Worm (Caenorhabditis elegans) whole organism, L3 larva: Measurements from ENCODE around the gene T01G5.6.
"Not testable (repeated sequence)": the region's sequence is repeated elsewhere in the genome, so short reads cannot be mapped to it uniquely, and the experiment has no call there.

Experiments used
- R02D3.7 ChIP-seq: fragments of 150-350 bp; optimal IDR thresholded peaks from 2 replicates; lab custom pipeline; 2014; ENCODE audit warnings: missing biosample characterization, missing genetic modification characterization
- aly-2 ChIP-seq: fragments of 150-350 bp; optimal IDR thresholded peaks from 2 replicates; lab custom pipeline; 2014; ENCODE audit warnings: missing biosample characterization, missing genetic modification characterization
- ceh-28 ChIP-seq: fragments of 150-350 bp; optimal IDR thresholded peaks from 2 replicates; lab custom pipeline; 2014; ENCODE audit warnings: missing biosample characterization, missing genetic modification reagents, missing genetic modification characterization
- ceh-9 ChIP-seq: sonication (generic microtip); optimal IDR thresholded peaks from 2 replicates; lab custom pipeline; 2018; ENCODE audit warnings: missing biosample characterization, missing genetic modification characterization
- daf-12 ChIP-seq: fragments of 150-350 bp; optimal IDR thresholded peaks from 2 replicates; lab custom pipeline; 2014; ENCODE audit warnings: missing biosample characterization, missing genetic modification reagents, missing genetic modification characterization
- egl-27 ChIP-seq: sonication (generic microtip); optimal IDR thresholded peaks from 4 replicates; lab custom pipeline; 2017; ENCODE audit warnings: missing biosample characterization, missing genetic modification reagents, missing genetic modification characterization
- egl-5 ChIP-seq: fragments of 150-350 bp; optimal IDR thresholded peaks from 2 replicates; lab custom pipeline; 2017; ENCODE audit warnings: missing biosample characterization, missing genetic modification reagents, missing genetic modification characterization, inconsistent platforms
- elt-1 ChIP-seq: fragments of 150-350 bp; optimal IDR thresholded peaks from 2 replicates; lab custom pipeline; 2014; ENCODE audit warnings: missing biosample characterization, missing genetic modification characterization
- elt-2 ChIP-seq: sonication (generic microtip); optimal IDR thresholded peaks from 2 replicates; lab custom pipeline; 2016; ENCODE audit warnings: missing genetic modification reagents, mild to moderate bottlenecking, missing genetic modification characterization, missing compliant biosample characterization
- elt-3 ChIP-seq, 3 experiments: fragments of 150-350 bp in 1 of 3; sonication (generic microtip) in 2 of 3; optimal IDR thresholded peaks; 2 replicates in 2 of 3; 4 replicates in 1 of 3; lab custom pipeline; 2014 to 2017; ENCODE audit warnings: missing biosample characterization in 3 of 3, missing genetic modification characterization in 3 of 3
- eor-1 ChIP-seq, 2 experiments: fragments of 150-350 bp; optimal IDR thresholded peaks; 2 replicates each; lab custom pipeline; 2014 to 2018; ENCODE audit warnings: missing biosample characterization in 2 of 2, missing genetic modification characterization in 2 of 2
- fkh-10 ChIP-seq: sonication (generic microtip); optimal IDR thresholded peaks from 2 replicates; lab custom pipeline; 2017; ENCODE audit warnings: missing biosample characterization, missing genetic modification reagents, missing genetic modification characterization
- fkh-2 ChIP-seq: fragments of 150-350 bp; optimal IDR thresholded peaks from 2 replicates; lab custom pipeline; 2014; ENCODE audit warnings: missing biosample characterization, missing genetic modification reagents, missing genetic modification characterization
- fos-1 ChIP-seq: fragments of 150-350 bp; optimal IDR thresholded peaks from 2 replicates; lab custom pipeline; 2014; ENCODE audit warnings: missing biosample characterization, missing genetic modification characterization
- hmg-11 ChIP-seq: sonication (generic microtip); optimal IDR thresholded peaks from 2 replicates; lab custom pipeline; 2016; ENCODE audit warnings: missing genetic modification characterization, missing compliant biosample characterization
- lin-15B ChIP-seq: fragments of 150-350 bp; optimal IDR thresholded peaks from 2 replicates; lab custom pipeline; 2014; ENCODE audit warnings: missing biosample characterization, missing genetic modification characterization
- lin-39 ChIP-seq: fragments of 150-350 bp; optimal IDR thresholded peaks from 2 replicates; lab custom pipeline; 2018; ENCODE audit warnings: missing biosample characterization, missing genetic modification reagents, missing genetic modification characterization
- lsy-12 ChIP-seq: sonication (generic microtip); optimal IDR thresholded peaks from 2 replicates; lab custom pipeline; 2016; ENCODE audit warnings: mild to moderate bottlenecking, missing genetic modification characterization, missing compliant biosample characterization
- mml-1 ChIP-seq: fragments of 150-350 bp; sonication (generic microtip); optimal IDR thresholded peaks from 3 replicates; lab custom pipeline; 2014; ENCODE audit warnings: missing biosample characterization, missing genetic modification characterization
- nhr-23 ChIP-seq: fragments of 150-350 bp; optimal IDR thresholded peaks from 2 replicates; lab custom pipeline; 2014; ENCODE audit warnings: missing biosample characterization, missing genetic modification reagents, missing genetic modification characterization
- nhr-237 ChIP-seq: fragments of 150-350 bp; optimal IDR thresholded peaks from 2 replicates; lab custom pipeline; 2014; ENCODE audit warnings: missing biosample characterization, missing genetic modification characterization
- nhr-25 ChIP-seq: sonication (generic microtip); optimal IDR thresholded peaks from 2 replicates; lab custom pipeline; 2017; ENCODE audit warnings: missing biosample characterization, missing genetic modification characterization
- nhr-28 ChIP-seq: fragments of 150-350 bp; optimal IDR thresholded peaks from 2 replicates; lab custom pipeline; 2014; ENCODE audit warnings: missing biosample characterization, missing genetic modification characterization
- nhr-43 ChIP-seq: sonication (generic microtip); optimal IDR thresholded peaks from 2 replicates; lab custom pipeline; 2016; ENCODE audit warnings: mild to moderate bottlenecking, missing genetic modification characterization, missing compliant biosample characterization; ENCODE audit not compliant: poor library complexity, severe bottlenecking
- nhr-76 ChIP-seq: fragments of 150-350 bp; sonication (generic microtip); optimal IDR thresholded peaks from 5 replicates; lab custom pipeline; 2014; ENCODE audit warnings: missing biosample characterization, missing genetic modification characterization
- nhr-77 ChIP-seq: fragments of 150-350 bp; optimal IDR thresholded peaks from 2 replicates; lab custom pipeline; 2014; ENCODE audit warnings: missing biosample characterization, missing genetic modification characterization
- pha-4 ChIP-seq: fragments of 150-350 bp; optimal IDR thresholded peaks from 2 replicates; lab custom pipeline; 2014; ENCODE audit warnings: missing biosample characterization, missing genetic modification reagents, missing genetic modification characterization
- pqm-1 ChIP-seq: fragments of 150-350 bp; optimal IDR thresholded peaks from 2 replicates; lab custom pipeline; 2017; ENCODE audit warnings: missing biosample characterization, missing genetic modification characterization, inconsistent platforms
- sea-2 ChIP-seq: fragments of 150-350 bp; sonication (generic microtip); optimal IDR thresholded peaks from 4 replicates; lab custom pipeline; 2014; ENCODE audit warnings: missing biosample characterization, missing genetic modification reagents, missing genetic modification characterization
- skn-1 ChIP-seq: fragments of 150-350 bp; optimal IDR thresholded peaks from 2 replicates; lab custom pipeline; 2014; ENCODE audit warnings: missing biosample characterization, missing genetic modification characterization
- snpc-4 ChIP-seq: fragments of 150-350 bp; optimal IDR thresholded peaks from 2 replicates; lab custom pipeline; 2014; ENCODE audit warnings: missing biosample characterization, missing genetic modification characterization
- zag-1 ChIP-seq: fragments of 150-350 bp; optimal IDR thresholded peaks from 2 replicates; lab custom pipeline; 2014; ENCODE audit warnings: missing biosample characterization, missing genetic modification characterization
- ztf-11 ChIP-seq: fragments of 150-350 bp; optimal IDR thresholded peaks from 2 replicates; lab custom pipeline; 2014; ENCODE audit warnings: missing biosample characterization, missing genetic modification characterization
- ztf-4 ChIP-seq: fragments of 150-350 bp; optimal IDR thresholded peaks from 2 replicates; lab custom pipeline; 2014; ENCODE audit warnings: missing biosample characterization, missing genetic modification characterization

The T01G5.6 gene

ce11 chrV:15132423-15132822 lies 18.5 kb upstream of the T01G5.6 start, which contains the start of gene str-171:
Gene str-171, minus strand, starts transcription at chrV:15132523.
- TF ChIP-seq eor-1 (tag; optimal IDR thresholded peaks at IDR 0.05; lab: Kevin White, UChicago) (no peak), egl-5 (tag; lab: Kevin White, UChicago) (no peak), hmg-11 (no peak), nhr-237 (no peak), ztf-11 (tag; lab: Kevin White, UChicago) (no peak)

ce11 chrV:15127955-15128354 lies 14.1 kb upstream of the T01G5.6 start, which contains the start of gene srr-7:
Gene srr-7, plus strand, starts transcription at chrV:15128255.
- TF ChIP-seq ceh-28 (tag; lab: Kevin White, UChicago) (no peak), elt-2 (no peak), nhr-43 (tag; lab: Kevin White, UChicago) (no peak), hmg-11 (no peak), snpc-4 (tag; lab: Kevin White, UChicago) (no peak), sea-2 (GFP tag; lab: Kevin White, UChicago) (no peak), fkh-10 (GFP tag; lab: Kevin White, UChicago) (no peak), lin-39 (tag; lab: Kevin White, UChicago) (no peak), aly-2 (tag; lab: Kevin White, UChicago) (no peak), pha-4 (tag; lab: Kevin White, UChicago) (no peak), ceh-9 (tag; lab: Kevin White, UChicago) (no peak), ztf-11 (tag; lab: Kevin White, UChicago) (no peak), daf-12 (tag; lab: Kevin White, UChicago) (no peak), pqm-1 (tag; lab: Kevin White, UChicago) (no peak), mml-1 (tag; lab: Kevin White, UChicago) (no peak), nhr-77 (tag; lab: Kevin White, UChicago) (no peak), nhr-25 (tag; lab: Kevin White, UChicago) (no peak), fkh-2 (tag; lab: Kevin White, UChicago) (no peak)

ce11 chrV:15127413-15127812 lies 13.5 kb upstream of the T01G5.6 start, which contains the start of gene srj-27:
Gene srj-27, minus strand, starts transcription at chrV:15127513.
- no peak for TF ChIP-seq hmg-11
- TF ChIP-seq lsy-12 = no peak
- TF ChIP-seq elt-1 = no peak

ce11 chrV:15125162-15125561 lies 11.3 kb upstream of the T01G5.6 start, which contains the start of gene ugt-30:
Gene ugt-30, minus strand, starts transcription at chrV:15125262.
- TF ChIP-seq nhr-237; mml-1 (tag; lab: Kevin White, UChicago); eor-1 (tag; optimal IDR thresholded peaks at IDR 0.05; lab: Kevin White, UChicago): not testable (repeated sequence)

ce11 chrV:15119517-15119916 lies 5.6 kb upstream of the T01G5.6 start, which contains the start of gene flor-1:
Gene flor-1, minus strand, starts transcription at chrV:15119617.
- TF ChIP-seq nhr-28 (tag; lab: Kevin White, UChicago) (no peak), nhr-237 (no peak), lin-15B (no peak), egl-27 (tag; lab: Kevin White, UChicago) (no peak), elt-3 (tag; optimal IDR thresholded peaks at IDR 0.05; lab: Kevin White, UChicago) (no peak), fkh-2 (tag; lab: Kevin White, UChicago) (no peak), daf-12 (tag; lab: Kevin White, UChicago) (no peak), R02D3.7 (tag; lab: Kevin White, UChicago) (no peak), elt-1 (no peak), nhr-43 (tag; lab: Kevin White, UChicago) (no peak), egl-5 (tag; lab: Kevin White, UChicago) (no peak), fos-1 (tag; lab: Kevin White, UChicago) (no peak), mml-1 (tag; lab: Kevin White, UChicago) (no peak), nhr-76 (tag; lab: Kevin White, UChicago) (no peak), zag-1 (tag; lab: Kevin White, UChicago) (no peak), ztf-4 (tag; lab: Kevin White, UChicago) (no peak)

ce11 chrV:15115968-15116367 lies 2.1 kb upstream of the T01G5.6 start, which contains the start of gene T01G5.8:
Gene T01G5.8, plus strand, starts transcription at chrV:15116268.
- TF ChIP-seq daf-12 (tag; lab: Kevin White, UChicago); nhr-23; skn-1: not testable (repeated sequence)
